Worm (Caenorhabditis elegans) whole organism, L2 larva: ENCODE data around the gene F10A3.11.
A peak's percentile ranks its signal among the peaks of the same experiment; 100 is the strongest.

ENCODE experiments used
- F13H6.1 ChIP-seq: sonication (generic microtip); optimal IDR thresholded peaks from 2 replicates; lab custom pipeline; 2016; ENCODE audit warnings: missing genetic modification characterization, missing compliant biosample characterization
- R02D3.7 ChIP-seq: fragments of 150-350 bp; optimal IDR thresholded peaks from 2 replicates; lab custom pipeline; 2014; ENCODE audit warnings: missing biosample characterization, missing genetic modification characterization
- Y55F3AM.14 ChIP-seq: fragments of 200-800 bp; sonication (Bioruptor generic); optimal IDR thresholded peaks from 2 replicates; lab custom pipeline; 2018; ENCODE audit warnings: mild to moderate bottlenecking, missing genetic modification characterization, missing compliant biosample characterization
- ZK546.5 ChIP-seq: sonication (generic microtip); optimal IDR thresholded peaks from 2 replicates; lab custom pipeline; 2017; ENCODE audit warnings: missing biosample characterization, missing genetic modification characterization
- alr-1 ChIP-seq: fragments of 150-350 bp; optimal IDR thresholded peaks from 2 replicates; lab custom pipeline; 2014; ENCODE audit warnings: missing biosample characterization, missing genetic modification characterization
- ama-1 ChIP-seq: fragments of 150-350 bp; optimal IDR thresholded peaks from 2 replicates; lab custom pipeline; 2018; ENCODE audit warnings: inconsistent platforms
- blmp-1 ChIP-seq: sonication (generic microtip); optimal IDR thresholded peaks from 2 replicates; lab custom pipeline; 2017; ENCODE audit warnings: missing genetic modification characterization, mild to moderate bottlenecking, missing compliant biosample characterization, antibody characterized with exemption, moderate library complexity; ENCODE audit not compliant: insufficient read depth
- ceh-82 ChIP-seq: fragments of 150-350 bp; optimal IDR thresholded peaks from 2 replicates; lab custom pipeline; 2014; ENCODE audit warnings: missing biosample characterization, missing genetic modification characterization
- crh-2 ChIP-seq: sonication (generic microtip); optimal IDR thresholded peaks from 2 replicates; lab custom pipeline; 2017; ENCODE audit warnings: missing biosample characterization, missing genetic modification characterization
- elt-1 ChIP-seq: fragments of 150-350 bp; optimal IDR thresholded peaks from 2 replicates; lab custom pipeline; 2014; ENCODE audit warnings: missing biosample characterization, missing genetic modification characterization
- elt-3 ChIP-seq: sonication (generic microtip); optimal IDR thresholded peaks from 2 replicates; lab custom pipeline; 2017; ENCODE audit warnings: missing biosample characterization, missing genetic modification characterization
- fos-1 ChIP-seq: fragments of 150-350 bp; optimal IDR thresholded peaks from 2 replicates; lab custom pipeline; 2014; ENCODE audit warnings: missing biosample characterization, missing genetic modification characterization
- lin-11 ChIP-seq: fragments of 150-350 bp; sonication (generic microtip); optimal IDR thresholded peaks from 2 replicates; lab custom pipeline; 2014; ENCODE audit warnings: missing biosample characterization, missing genetic modification characterization, inconsistent platforms, mixed read lengths
- lin-13 ChIP-seq: fragments of 150-350 bp; optimal IDR thresholded peaks from 2 replicates; lab custom pipeline; 2014; ENCODE audit warnings: missing biosample characterization, missing genetic modification reagents, missing genetic modification characterization
- lin-39 ChIP-seq: fragments of 150-350 bp; optimal IDR thresholded peaks from 2 replicates; lab custom pipeline; 2014; ENCODE audit warnings: missing biosample characterization, missing genetic modification reagents, missing genetic modification characterization
- lsy-2 ChIP-seq, 2 experiments: fragments of 150-350 bp in 1 of 2; sonication (generic microtip) in 1 of 2; optimal IDR thresholded peaks; 2 replicates each; lab custom pipeline; 2014 to 2017; ENCODE audit warnings: missing biosample characterization in 2 of 2, missing genetic modification characterization in 2 of 2
- mab-5 ChIP-seq: fragments of 150-350 bp; optimal IDR thresholded peaks from 2 replicates; lab custom pipeline; 2014; ENCODE audit warnings: missing biosample characterization, missing genetic modification characterization
- mbf-1 ChIP-seq: sonication (generic microtip); optimal IDR thresholded peaks from 2 replicates; lab custom pipeline; 2017; ENCODE audit warnings: missing biosample characterization, missing genetic modification characterization
- mdl-1 ChIP-seq, 2 experiments: fragments of 150-350 bp in 1 of 2; sonication (generic microtip) in 1 of 2; optimal IDR thresholded peaks; 2 replicates each; lab custom pipeline; 2017; ENCODE audit warnings: missing biosample characterization in 2 of 2, missing genetic modification characterization in 2 of 2
- nhr-12 ChIP-seq: fragments of 150-350 bp; optimal IDR thresholded peaks from 2 replicates; lab custom pipeline; 2014; ENCODE audit warnings: missing biosample characterization, missing genetic modification characterization
- nhr-129 ChIP-seq: fragments of 150-350 bp; optimal IDR thresholded peaks from 2 replicates; lab custom pipeline; 2014; ENCODE audit warnings: missing biosample characterization, missing genetic modification characterization
- nhr-21 ChIP-seq: fragments of 150-350 bp; optimal IDR thresholded peaks from 2 replicates; lab custom pipeline; 2014; ENCODE audit warnings: missing biosample characterization, missing genetic modification characterization
- nhr-23 ChIP-seq: fragments of 150-350 bp; optimal IDR thresholded peaks from 2 replicates; lab custom pipeline; 2014; ENCODE audit warnings: missing biosample characterization, missing genetic modification reagents, missing genetic modification characterization
- nhr-237 ChIP-seq: fragments of 150-350 bp; optimal IDR thresholded peaks from 2 replicates; lab custom pipeline; 2014; ENCODE audit warnings: missing biosample characterization, missing genetic modification characterization
- nhr-25 ChIP-seq: fragments of 150-350 bp; sonication (generic microtip); optimal IDR thresholded peaks from 3 replicates; lab custom pipeline; 2014; ENCODE audit warnings: missing biosample characterization, missing genetic modification characterization
- peb-1 ChIP-seq: fragments of 150-350 bp; optimal IDR thresholded peaks from 2 replicates; lab custom pipeline; 2014; ENCODE audit warnings: missing biosample characterization, missing genetic modification characterization
- sem-4 ChIP-seq: fragments of 150-350 bp; optimal IDR thresholded peaks from 2 replicates; lab custom pipeline; 2014; ENCODE audit warnings: missing biosample characterization, missing genetic modification reagents, missing genetic modification characterization
- skn-1 ChIP-seq: sonication (generic microtip); optimal IDR thresholded peaks from 2 replicates; lab custom pipeline; 2017; ENCODE audit warnings: missing biosample characterization, missing genetic modification characterization
- sma-3 ChIP-seq: sonication (generic microtip); optimal IDR thresholded peaks from 2 replicates; lab custom pipeline; 2016; ENCODE audit warnings: missing genetic modification reagents, missing genetic modification characterization, missing compliant biosample characterization
- snpc-4 ChIP-seq: fragments of 150-350 bp; optimal IDR thresholded peaks from 2 replicates; lab custom pipeline; 2014; ENCODE audit warnings: missing biosample characterization, missing genetic modification characterization
- unc-39 ChIP-seq: fragments of 150-350 bp; optimal IDR thresholded peaks from 2 replicates; lab custom pipeline; 2014; ENCODE audit warnings: missing biosample characterization, missing genetic modification characterization
- zag-1 ChIP-seq: fragments of 150-350 bp; optimal IDR thresholded peaks from 2 replicates; lab custom pipeline; 2014; ENCODE audit warnings: missing biosample characterization, missing genetic modification characterization
- ztf-1 ChIP-seq: fragments of 200-800 bp; sonication (Bioruptor generic); conservative IDR thresholded peaks from 2 replicates; pipeline ENCODE4 v1.3.6; 2022; ENCODE audit warnings: missing genetic modification characterization, missing compliant biosample characterization
- ztf-4 ChIP-seq: fragments of 150-350 bp; optimal IDR thresholded peaks from 2 replicates; lab custom pipeline; 2014; ENCODE audit warnings: missing biosample characterization, missing genetic modification characterization

Gene F10A3.11

DNA sequence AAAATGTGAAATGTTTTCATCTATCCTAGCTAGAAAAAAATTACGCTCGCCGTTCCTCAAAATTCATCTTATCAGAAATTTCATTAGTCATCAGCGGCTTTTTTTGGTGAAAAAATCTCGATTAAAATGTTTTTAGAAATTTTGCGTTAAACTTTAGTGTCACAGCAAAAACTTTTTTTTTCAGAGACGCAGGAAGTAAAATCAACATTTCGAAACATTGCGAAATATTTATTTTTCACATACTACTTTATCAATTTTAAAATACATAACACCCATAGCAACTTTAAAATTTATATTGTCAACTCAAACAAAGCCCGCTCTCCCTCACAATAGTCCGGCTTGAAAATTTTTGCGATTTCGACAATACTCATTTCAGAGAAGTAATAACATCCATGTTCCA is 30.3 kb upstream of the F10A3.11 start:
- TF ChIP-seq mbf-1 (no peak), ama-1 (lab: Kevin White, UChicago) (no peak), lin-13 (GFP tag; lab: Kevin White, UChicago) (no peak), F13H6.1 (tag; lab: Kevin White, UChicago) (no peak), crh-2 (no peak), nhr-129 (tag; lab: Kevin White, UChicago) (peak; percentile 38), nhr-25 (tag; lab: Kevin White, UChicago) (no peak), lin-39 (tag; lab: Kevin White, UChicago) (no peak), ZK546.5 (tag; lab: Kevin White, UChicago) (no peak)

DNA sequence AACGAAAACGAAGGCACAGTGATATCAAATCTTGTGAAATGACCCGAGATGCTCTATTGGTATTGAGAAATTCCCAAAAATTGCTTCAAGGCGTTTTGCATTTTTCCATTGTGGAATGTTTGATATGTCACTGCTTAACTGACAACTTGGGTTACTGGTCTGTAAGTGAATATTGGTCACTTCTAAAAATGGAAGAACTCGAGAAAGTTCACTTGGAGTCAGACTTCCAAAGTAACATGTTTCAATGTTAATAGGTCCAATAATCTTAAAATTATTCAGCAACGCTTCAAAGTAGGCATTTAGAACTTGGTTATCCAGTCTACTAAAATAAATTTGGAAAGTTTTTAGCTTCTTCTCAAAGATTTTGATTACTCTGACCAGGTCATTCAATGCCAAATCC is 29.8 kb upstream of the F10A3.11 start, which contains the start of gene fbxa-144:
fbxa-144 (minus strand) TSS at position 101 of the 400 bp plus-strand sequence.
- TF ChIP-seq elt-3 (tag; lab: Kevin White, UChicago) = no peak
- TF ChIP-seq sma-3 (GFP tag; lab: Kevin White, UChicago) = no peak
- no peak for TF ChIP-seq peb-1 (tag; lab: Kevin White, UChicago)
- no peak for TF ChIP-seq nhr-129 (tag; lab: Kevin White, UChicago)
- no peak for TF ChIP-seq snpc-4 (tag; lab: Kevin White, UChicago)
- TF ChIP-seq blmp-1 (tag; lab: Kevin White, UChicago) = no peak
- no peak for TF ChIP-seq ceh-82 (tag; lab: Kevin White, UChicago)
- TF ChIP-seq lin-13 (GFP tag; lab: Kevin White, UChicago) = no peak
- TF ChIP-seq nhr-21 (tag; lab: Kevin White, UChicago) = no peak
- TF ChIP-seq Y55F3AM.14 = no peak
- no peak for TF ChIP-seq nhr-237 (tag; lab: Kevin White, UChicago)
- TF ChIP-seq lin-11 = no peak
- no peak for TF ChIP-seq alr-1 (tag; lab: Kevin White, UChicago)
- TF ChIP-seq crh-2 = no peak
- no peak for TF ChIP-seq ztf-1
- no peak for TF ChIP-seq fos-1
- no peak for TF ChIP-seq mab-5 (tag; lab: Kevin White, UChicago)
- TF ChIP-seq skn-1 (tag; lab: Kevin White, UChicago) = no peak
- TF ChIP-seq elt-1 = no peak
- TF ChIP-seq mdl-1 (tag; optimal IDR thresholded peaks at IDR 0.05; lab: Kevin White, UChicago) = no peak

DNA sequence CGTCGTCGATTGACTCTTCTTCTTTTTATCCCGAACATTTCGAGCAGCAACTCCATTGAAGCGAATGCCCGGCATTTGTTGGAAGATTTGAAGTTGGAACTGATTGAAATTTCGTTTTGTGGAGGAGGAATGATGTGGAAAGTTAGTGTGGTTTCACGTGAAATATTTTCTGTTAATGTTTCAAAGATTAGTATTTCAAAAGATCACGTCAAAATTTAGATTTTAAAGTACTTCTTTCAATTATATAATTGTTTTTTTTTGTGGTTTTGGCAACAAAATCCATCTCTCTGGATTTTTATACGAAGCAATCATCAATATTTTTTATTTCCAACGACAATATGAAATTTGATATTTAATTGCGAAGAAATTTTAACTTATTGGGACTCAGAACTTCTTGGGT is 25.4 kb upstream of the F10A3.11 start, which contains the start of gene F44G3.7:
F44G3.7 (minus strand) TSS at position 101 of the 400 bp plus-strand sequence.
- TF ChIP-seq lsy-2 (tag; optimal IDR thresholded peaks at IDR 0.05; lab: Kevin White, UChicago) = no peak
- TF ChIP-seq R02D3.7 (tag; lab: Kevin White, UChicago) = no peak
- TF ChIP-seq nhr-23 (tag; lab: Kevin White, UChicago) = no peak
- no peak for TF ChIP-seq ZK546.5 (tag; lab: Kevin White, UChicago)
- no peak for TF ChIP-seq ztf-1
- TF ChIP-seq sem-4 (tag; lab: Kevin White, UChicago) = no peak
- no peak for TF ChIP-seq ceh-82 (tag; lab: Kevin White, UChicago)
- no peak for TF ChIP-seq unc-39
- TF ChIP-seq skn-1 (tag; lab: Kevin White, UChicago) = no peak
- no peak for TF ChIP-seq zag-1 (tag; lab: Kevin White, UChicago)

DNA sequence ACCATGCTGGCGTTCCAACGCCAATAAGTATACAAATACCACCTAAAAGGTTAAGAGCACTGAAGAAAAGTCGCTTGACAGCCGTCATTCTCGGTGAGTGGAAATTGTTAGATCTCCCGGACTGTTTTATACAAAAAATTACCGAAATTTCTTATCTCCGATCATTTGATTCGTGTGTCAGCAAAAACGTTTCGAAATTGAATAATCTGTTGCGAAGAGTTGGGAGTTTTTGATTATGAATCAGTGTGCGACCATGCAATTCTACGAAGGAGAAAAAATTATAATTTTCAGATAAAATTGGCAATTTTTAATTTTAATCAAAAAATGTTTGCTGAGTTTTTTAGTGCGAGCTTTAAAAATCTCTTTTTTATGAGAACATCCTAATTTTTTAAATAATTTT is 23.0 kb upstream of the F10A3.11 start, which contains the start of gene clc-11:
clc-11 (minus strand) TSS at position 101 of the 400 bp plus-strand sequence.
- TF ChIP-seq fos-1 (peak; percentile 31), ama-1 (lab: Kevin White, UChicago) (no peak), elt-1 (no peak)

DNA sequence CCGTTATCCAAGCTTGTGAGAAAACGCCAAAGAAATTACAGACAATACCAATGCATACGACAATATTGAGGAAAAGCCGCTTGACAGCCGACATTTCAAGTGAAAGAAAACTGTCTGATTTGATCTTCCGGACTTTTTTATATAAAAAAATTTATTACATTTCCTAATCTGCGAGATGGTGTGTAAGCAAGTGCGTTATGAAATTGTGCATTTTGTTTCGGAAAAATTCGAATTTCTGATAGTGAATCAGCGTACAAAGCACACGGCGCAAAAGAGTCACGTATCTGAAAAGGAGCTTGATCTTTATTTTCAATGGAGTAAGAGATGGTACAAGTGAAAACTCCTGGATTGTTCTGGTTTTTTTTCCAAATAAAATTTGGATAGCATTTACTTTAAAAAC is 21.4 kb upstream of the F10A3.11 start, which contains the start of gene clc-32:
clc-32 (minus strand) TSS at position 101 of the 400 bp plus-strand sequence.
- no peak for TF ChIP-seq lsy-2 (tag; optimal IDR thresholded peaks at IDR 0.05; lab: Kevin White, UChicago)

DNA sequence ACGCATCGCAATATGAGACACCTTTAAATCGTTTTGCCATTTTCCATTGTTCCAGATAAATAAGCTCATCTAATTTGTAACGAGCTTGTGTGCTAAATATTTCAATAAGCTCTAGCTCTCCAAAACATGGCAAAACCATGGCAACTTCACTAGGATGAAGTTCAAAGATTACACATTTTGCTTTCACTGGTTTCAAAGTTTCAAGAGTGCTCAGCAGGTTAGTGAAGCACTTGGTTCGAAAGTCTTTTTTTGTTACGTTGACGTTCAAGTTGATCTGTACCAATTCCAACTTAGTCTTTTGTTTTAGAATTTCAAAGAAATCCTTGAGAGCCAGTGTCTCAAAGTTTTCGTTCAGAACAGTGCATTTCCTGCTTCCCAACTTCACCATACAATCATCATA is 20.1 kb upstream of the F10A3.11 start, which contains the start of gene fbxa-18:
fbxa-18 (plus strand) TSS at position 301 of the 400 bp plus-strand sequence.
- TF ChIP-seq nhr-12 (tag; lab: Kevin White, UChicago) (no peak), lsy-2 (tag; optimal IDR thresholded peaks at IDR 0.05; lab: Kevin White, UChicago) (no peak), zag-1 (tag; lab: Kevin White, UChicago) (no peak), ztf-4 (tag; lab: Kevin White, UChicago) (no peak), mbf-1 (no peak)
